Worm (Caenorhabditis elegans) whole organism, L1 larva: ENCODE measurements around the gene coq-3.
"Not testable (repeated sequence)": the region's sequence is repeated elsewhere in the genome, so short reads cannot be mapped to it uniquely, and the experiment has no call there.

ENCODE experiments used
- C04F5.9 ChIP-seq: sonication (generic microtip); optimal IDR thresholded peaks from 2 replicates; lab custom pipeline; 2016; ENCODE audit warnings: missing genetic modification characterization, missing compliant biosample characterization
- C34B4.2 ChIP-seq: sonication (generic microtip); optimal IDR thresholded peaks from 2 replicates; lab custom pipeline; 2017; ENCODE audit warnings: mild to moderate bottlenecking, missing genetic modification characterization, missing compliant biosample characterization
- aly-2 ChIP-seq: fragments of 150-350 bp; optimal IDR thresholded peaks from 2 replicates; lab custom pipeline; 2014; ENCODE audit warnings: missing biosample characterization, missing genetic modification characterization
- ama-1 ChIP-seq: fragments of 150-350 bp; optimal IDR thresholded peaks from 2 replicates; lab custom pipeline; 2014
- ceh-82 ChIP-seq, 3 experiments: fragments of 150-350 bp in 1 of 3; sonication (generic microtip) in 2 of 3; optimal IDR thresholded peaks; 2 replicates each; lab custom pipeline; 2014 to 2017; ENCODE audit warnings: missing biosample characterization in 3 of 3, missing genetic modification characterization in 3 of 3
- ceh-88 ChIP-seq: fragments of 200-800 bp; sonication (Bioruptor generic); IDR thresholded peaks from 2 replicates; pipeline ENCODE4 v1.3.6; 2022; ENCODE audit warnings: missing genetic modification characterization, missing compliant biosample characterization
- ces-1 ChIP-seq: fragments of 150-350 bp; optimal IDR thresholded peaks from 2 replicates; lab custom pipeline; 2014; ENCODE audit warnings: missing biosample characterization, missing genetic modification reagents, missing genetic modification characterization
- dpl-1 ChIP-seq, 3 experiments: fragments of 150-350 bp in 2 of 3; sonication (generic microtip) in 1 of 3; optimal IDR thresholded peaks; 2 replicates each; lab custom pipeline; 2014 to 2017; ENCODE audit warnings: missing biosample characterization in 3 of 3, missing genetic modification characterization in 3 of 3, missing genetic modification reagents in 3 of 3
- efl-1 ChIP-seq, 4 experiments: fragments of 150-350 bp; optimal IDR thresholded peaks in 3 of 4; peaks in 1 of 4; 1 replicate in 1 of 4; 2 replicates in 3 of 4; lab custom pipeline; 2014; ENCODE audit warnings: missing biosample characterization in 2 of 4, missing genetic modification characterization in 2 of 4, missing genetic modification reagents in 2 of 4
- egl-27 ChIP-seq, 2 experiments: fragments of 150-350 bp in 1 of 2; sonication (generic microtip); optimal IDR thresholded peaks; 3 replicates each; lab custom pipeline; 2017 to 2018; ENCODE audit warnings: missing biosample characterization in 2 of 2, missing genetic modification characterization in 2 of 2, missing genetic modification reagents in 2 of 2
- elt-2 ChIP-seq: sonication (generic microtip); optimal IDR thresholded peaks from 2 replicates; lab custom pipeline; 2016; ENCODE audit warnings: missing genetic modification characterization, mild to moderate bottlenecking, inconsistent platforms, missing compliant biosample characterization, missing genetic modification reagents
- ets-5 ChIP-seq: fragments of 200-800 bp; sonication (Bioruptor generic); IDR thresholded peaks from 2 replicates; pipeline ENCODE4 v1.3.6; 2022; ENCODE audit warnings: missing genetic modification characterization, missing compliant biosample characterization
- fkh-4 ChIP-seq: sonication (generic microtip); optimal IDR thresholded peaks from 2 replicates; lab custom pipeline; 2016; ENCODE audit warnings: missing compliant biosample characterization, missing genetic modification characterization, borderline replicate concordance
- fkh-8 ChIP-seq: sonication (generic microtip); optimal IDR thresholded peaks from 2 replicates; lab custom pipeline; 2016; ENCODE audit warnings: mild to moderate bottlenecking, missing genetic modification characterization, missing compliant biosample characterization
- hlh-4 ChIP-seq: sonication (generic microtip); optimal IDR thresholded peaks from 2 replicates; lab custom pipeline; 2016; ENCODE audit warnings: mild to moderate bottlenecking, missing genetic modification characterization, missing compliant biosample characterization
- isw-1 ChIP-seq: fragments of 200-800 bp; sonication (Bioruptor generic); IDR thresholded peaks from 2 replicates; pipeline ENCODE4 v1.3.6; 2022; ENCODE audit warnings: missing genetic modification characterization, missing compliant biosample characterization
- lin-35 ChIP-seq, 2 experiments: fragments of 150-350 bp; optimal IDR thresholded peaks; 2 replicates each; lab custom pipeline; 2014; ENCODE audit warnings: missing biosample characterization in 2 of 2, missing genetic modification characterization in 2 of 2, missing genetic modification reagents in 2 of 2
- lin-39 ChIP-seq: fragments of 150-350 bp; optimal IDR thresholded peaks from 2 replicates; lab custom pipeline; 2014; ENCODE audit warnings: missing biosample characterization, missing genetic modification reagents, missing genetic modification characterization
- lir-3 ChIP-seq: sonication (generic microtip); optimal IDR thresholded peaks from 2 replicates; lab custom pipeline; 2016; ENCODE audit warnings: mild to moderate bottlenecking, missing genetic modification characterization, moderate library complexity, missing compliant biosample characterization; ENCODE audit not compliant: poor library complexity
- lsy-2 ChIP-seq, 2 experiments: fragments of 150-350 bp; optimal IDR thresholded peaks; 2 replicates each; lab custom pipeline; 2014; ENCODE audit warnings: missing biosample characterization in 2 of 2, missing genetic modification characterization in 2 of 2
- mab-9 ChIP-seq: fragments of 200-800 bp; sonication (Bioruptor generic); IDR thresholded peaks from 2 replicates; pipeline ENCODE4 v1.3.6; 2022; ENCODE audit warnings: missing genetic modification reagents, missing genetic modification characterization, missing compliant biosample characterization
- mdl-1 ChIP-seq, 2 experiments: fragments of 150-350 bp; optimal IDR thresholded peaks; 2 replicates each; lab custom pipeline; 2014 to 2017; ENCODE audit warnings: missing biosample characterization in 2 of 2, missing genetic modification characterization in 2 of 2, inconsistent platforms in 1 of 2
- mef-2 ChIP-seq: fragments of 150-350 bp; optimal IDR thresholded peaks from 2 replicates; lab custom pipeline; 2014; ENCODE audit warnings: missing biosample characterization, missing genetic modification characterization
- mep-1 ChIP-seq: fragments of 150-350 bp; optimal IDR thresholded peaks from 2 replicates; lab custom pipeline; 2014; ENCODE audit warnings: missing biosample characterization, missing genetic modification characterization
- nhr-11 ChIP-seq: fragments of 150-350 bp; optimal IDR thresholded peaks from 2 replicates; lab custom pipeline; 2014; ENCODE audit warnings: missing biosample characterization, missing genetic modification characterization
- nhr-19 ChIP-seq: fragments of 200-800 bp; sonication (Bioruptor generic); conservative IDR thresholded peaks from 2 replicates; pipeline ENCODE4 v1.3.6; 2022; ENCODE audit warnings: missing genetic modification characterization, missing compliant biosample characterization
- nhr-237 ChIP-seq: fragments of 150-350 bp; optimal IDR thresholded peaks from 2 replicates; lab custom pipeline; 2014; ENCODE audit warnings: missing biosample characterization, missing genetic modification characterization
- nhr-76 ChIP-seq: sonication (generic microtip); optimal IDR thresholded peaks from 2 replicates; lab custom pipeline; 2017; ENCODE audit warnings: missing biosample characterization, missing genetic modification characterization
- nhr-85 ChIP-seq: sonication (generic microtip); peaks from one replicate; lab custom pipeline; 2016; ENCODE audit warnings: missing genetic modification characterization, inconsistent platforms, missing compliant biosample characterization
- pax-3 ChIP-seq: fragments of 200-800 bp; sonication (Bioruptor generic); optimal IDR thresholded peaks from 2 replicates; lab custom pipeline; 2018; ENCODE audit warnings: mild to moderate bottlenecking, missing genetic modification characterization, moderate library complexity, missing compliant biosample characterization
- snu-23 ChIP-seq: sonication (generic microtip); optimal IDR thresholded peaks from 2 replicates; lab custom pipeline; 2016; ENCODE audit warnings: missing genetic modification characterization, missing compliant biosample characterization
- sox-4 ChIP-seq: sonication (generic microtip); optimal IDR thresholded peaks from 2 replicates; lab custom pipeline; 2016; ENCODE audit warnings: missing genetic modification characterization, missing compliant biosample characterization
- tlp-1 ChIP-seq: fragments of 150-350 bp; optimal IDR thresholded peaks from 2 replicates; lab custom pipeline; 2014; ENCODE audit warnings: missing biosample characterization, missing genetic modification characterization
- unc-86 ChIP-seq: sonication (generic microtip); optimal IDR thresholded peaks from 2 replicates; lab custom pipeline; 2016; ENCODE audit warnings: missing genetic modification characterization, missing compliant biosample characterization
- xbp-1 ChIP-seq: sonication (generic microtip); optimal IDR thresholded peaks from 2 replicates; lab custom pipeline; 2016; ENCODE audit warnings: missing genetic modification characterization, missing compliant biosample characterization
- zag-1 ChIP-seq: fragments of 150-350 bp; optimal IDR thresholded peaks from 2 replicates; lab custom pipeline; 2014; ENCODE audit warnings: missing biosample characterization, missing genetic modification characterization

coq-3 gene

ce11 chrIV:14782211-14782610, 13.9 kb downstream of the coq-3 start, which contains the start of gene Y57G11C.1130:
Gene Y57G11C.1130 (plus strand): TSS chrIV:14782511.
- no peak for TF ChIP-seq ama-1 (lab: Kevin White, UChicago)
- TF ChIP-seq nhr-237 = no peak
- TF ChIP-seq lin-39 = no peak
- no peak for TF ChIP-seq isw-1
- no peak for TF ChIP-seq zag-1 (tag; lab: Kevin White, UChicago)
- no peak for TF ChIP-seq mep-1
- TF ChIP-seq sox-4 (tag; lab: Kevin White, UChicago) = no peak
- no peak for TF ChIP-seq snu-23 (GFP tag; lab: Kevin White, UChicago)
- no peak for TF ChIP-seq ceh-82 (tag; optimal IDR thresholded peaks at IDR 0.05; lab: Kevin White, UChicago)
- no peak for TF ChIP-seq egl-27 (tag; optimal IDR thresholded peaks at IDR 0.05; lab: Kevin White, UChicago)
- TF ChIP-seq mdl-1 (tag; optimal IDR thresholded peaks at IDR 0.05; lab: Kevin White, UChicago) = no peak
- TF ChIP-seq aly-2 (tag; lab: Kevin White, UChicago) = no peak
- TF ChIP-seq mef-2 (tag; lab: Kevin White, UChicago) = no peak
- no peak for TF ChIP-seq lin-35 (GFP tag; optimal IDR thresholded peaks at IDR 0.05; lab: Kevin White, UChicago)
- no peak for TF ChIP-seq nhr-76
- no peak for TF ChIP-seq ets-5 (GFP tag; lab: Robert Waterston, UW)
- TF ChIP-seq elt-2 = no peak
- no peak for TF ChIP-seq fkh-8
- no peak for TF ChIP-seq fkh-4
- no peak for TF ChIP-seq nhr-11

- TF ChIP-seq lir-3 (tag; lab: Kevin White, UChicago) (no peak), mep-1 (no peak), lsy-2 (tag; optimal IDR thresholded peaks at IDR 0.05; lab: Kevin White, UChicago) (no peak), ces-1 (GFP tag; lab: Kevin White, UChicago) (no peak), pax-3 (tag; lab: Kevin White, UChicago) (no peak), hlh-4 (tag; lab: Kevin White, UChicago) (no peak), efl-1 (optimal IDR thresholded peaks at IDR 0.05; lab: Kevin White, UChicago) (no peak), efl-1 (GFP tag; optimal IDR thresholded peaks at IDR 0.05 in 1 of 2; lab: Kevin White, UChicago) (no peak), ceh-88 (GFP tag; lab: Robert Waterston, UW) (no peak), xbp-1 (no peak)
Observed at ce11 chrIV:14781537-14781936, 14.6 kb downstream of the coq-3 start, which contains the start of gene Y57G11C.8. Gene Y57G11C.8 (plus strand): TSS chrIV:14781837.

ce11 chrIV:14780566-14780965, 15.6 kb downstream of the coq-3 start:
- peak in 1 of 2 experiments; percentile 29 for TF ChIP-seq efl-1 (optimal IDR thresholded peaks at IDR 0.05; lab: Kevin White, UChicago)
- TF ChIP-seq efl-1 (GFP tag; optimal IDR thresholded peaks at IDR 0.05 in 1 of 2; lab: Kevin White, UChicago) = peak in 1 of 2 experiments; percentile 8

- TF ChIP-seq C34B4.2 (tag; lab: Kevin White, UChicago); nhr-85; lir-3 (tag; lab: Kevin White, UChicago): not testable (repeated sequence)
Observed at ce11 chrIV:14774454-14774853, 21.7 kb downstream of the coq-3 start, which contains the start of gene Y57G11C.51. Gene Y57G11C.51 (minus strand): TSS chrIV:14774554.

ce11 chrIV:14773280-14774071, 22.6 kb downstream of the coq-3 start, which contains the start of gene Y57G11C.36:
Gene Y57G11C.36 (minus strand): TSS chrIV:14773781.
- peak; percentile 68 for TF ChIP-seq unc-86 (tag; lab: Kevin White, UChicago)
- no peak for TF ChIP-seq snu-23 (GFP tag; lab: Kevin White, UChicago)
- TF ChIP-seq dpl-1 (GFP tag; optimal IDR thresholded peaks at IDR 0.05; lab: Kevin White, UChicago) = peak in 1 of 3 experiments; percentile 10
- TF ChIP-seq efl-1 (optimal IDR thresholded peaks at IDR 0.05; lab: Kevin White, UChicago) = no peak
- peak in 1 of 2 experiments; percentile 60 for TF ChIP-seq efl-1 (GFP tag; optimal IDR thresholded peaks at IDR 0.05 in 1 of 2; lab: Kevin White, UChicago)
- TF ChIP-seq tlp-1 (tag; lab: Kevin White, UChicago) = no peak
- no peak for TF ChIP-seq mab-9 (GFP tag; lab: Robert Waterston, UW)
- no peak for TF ChIP-seq nhr-19
- TF ChIP-seq C04F5.9 = no peak
- TF ChIP-seq, all 84 proteins: peak for 3
